Worm (Caenorhabditis elegans) whole organism, mixed stage, embryonic: Measurements from ENCODE around the gene irld-6.
A peak's percentile ranks its signal among the peaks of the same experiment; 100 is the strongest.

ENCODE experiments used
- ces-1 ChIP-seq: fragments of 150-350 bp; optimal IDR thresholded peaks from 2 replicates; lab custom pipeline; 2014; ENCODE audit warnings: missing biosample characterization, missing genetic modification reagents, missing genetic modification characterization
- drap-1 ChIP-seq: fragments of 200-800 bp; sonication (Bioruptor generic); optimal IDR thresholded peaks from 3 replicates; lab custom pipeline; 2018; ENCODE audit warnings: mild to moderate bottlenecking, missing genetic modification characterization, missing compliant biosample characterization
- lsy-2 ChIP-seq: fragments of 150-350 bp; optimal IDR thresholded peaks from 2 replicates; lab custom pipeline; 2014; ENCODE audit warnings: missing biosample characterization, missing genetic modification characterization
- mab-5 ChIP-seq: fragments of 150-350 bp; optimal IDR thresholded peaks from 2 replicates; lab custom pipeline; 2014; ENCODE audit warnings: missing biosample characterization, missing genetic modification characterization
- nhr-28 ChIP-seq: fragments of 150-350 bp; optimal IDR thresholded peaks from 2 replicates; lab custom pipeline; 2014; ENCODE audit warnings: missing biosample characterization, missing genetic modification characterization
- unc-39 ChIP-seq: fragments of 150-350 bp; optimal IDR thresholded peaks from 2 replicates; lab custom pipeline; 2014; ENCODE audit warnings: missing biosample characterization, missing genetic modification characterization
- unc-62 ChIP-seq: fragments of 150-350 bp; optimal IDR thresholded peaks from 2 replicates; lab custom pipeline; 2014; ENCODE audit warnings: missing biosample characterization, missing genetic modification reagents, missing genetic modification characterization
- ztf-11 ChIP-seq: fragments of 150-350 bp; optimal IDR thresholded peaks from 2 replicates; lab custom pipeline; 2014; ENCODE audit warnings: missing biosample characterization, missing genetic modification characterization

DNA sequence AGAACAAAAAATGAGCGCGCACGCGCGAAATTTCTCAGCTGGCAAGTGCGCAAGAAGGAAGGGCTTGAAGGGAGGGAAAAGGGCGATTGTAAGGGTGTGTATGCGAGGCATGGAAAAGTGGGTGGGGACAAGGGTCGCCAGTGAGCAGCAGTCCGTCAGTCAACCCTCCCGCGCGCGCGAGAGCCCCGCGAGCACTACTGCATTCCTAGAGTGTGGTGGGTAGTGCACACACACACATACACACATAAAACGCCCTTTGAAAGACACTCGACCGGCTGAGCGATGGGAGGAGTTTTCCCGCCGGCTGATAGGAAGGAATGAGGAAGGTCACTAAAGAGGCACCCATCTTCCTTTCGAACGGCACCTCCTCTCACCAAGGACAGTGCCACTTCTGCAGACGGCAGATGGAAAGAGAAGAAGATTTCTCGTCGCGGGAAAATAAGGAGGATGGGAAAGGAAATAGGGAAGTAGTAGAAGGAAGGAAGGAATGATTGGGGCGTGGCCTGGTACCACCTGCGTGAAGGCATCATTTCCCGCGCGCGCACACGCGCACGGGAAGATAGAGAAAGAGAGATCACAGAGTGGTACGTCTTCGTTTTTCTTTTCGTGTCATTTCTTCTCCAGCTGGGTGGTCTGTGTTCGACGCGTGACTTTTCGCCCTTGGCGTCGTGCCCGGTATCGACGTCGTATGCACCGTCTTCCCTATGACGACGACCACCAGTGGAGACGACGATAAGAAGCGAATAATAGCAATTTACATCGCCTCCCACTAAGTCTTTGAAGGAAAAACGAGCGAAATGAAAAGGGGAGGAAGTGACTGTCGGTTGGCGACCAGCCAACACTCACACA is 39.5 kb downstream of the irld-6 start:
- TF ChIP-seq mab-5 (tag; lab: Kevin White, UChicago) (no peak), nhr-28 (tag; lab: Kevin White, UChicago) (no peak), lsy-2 (tag; lab: Kevin White, UChicago) (no peak), drap-1 (GFP tag; lab: Kevin White, UChicago) (peak; percentile 19), unc-62 (GFP tag; lab: Kevin White, UChicago) (no peak), ztf-11 (peak; percentile 20), unc-39 (tag; lab: Kevin White, UChicago) (no peak), ces-1 (GFP tag; lab: Kevin White, UChicago) (no peak)
